Fruit fly (Drosophila melanogaster): ENCODE results near the gene Ack.

DNA sequence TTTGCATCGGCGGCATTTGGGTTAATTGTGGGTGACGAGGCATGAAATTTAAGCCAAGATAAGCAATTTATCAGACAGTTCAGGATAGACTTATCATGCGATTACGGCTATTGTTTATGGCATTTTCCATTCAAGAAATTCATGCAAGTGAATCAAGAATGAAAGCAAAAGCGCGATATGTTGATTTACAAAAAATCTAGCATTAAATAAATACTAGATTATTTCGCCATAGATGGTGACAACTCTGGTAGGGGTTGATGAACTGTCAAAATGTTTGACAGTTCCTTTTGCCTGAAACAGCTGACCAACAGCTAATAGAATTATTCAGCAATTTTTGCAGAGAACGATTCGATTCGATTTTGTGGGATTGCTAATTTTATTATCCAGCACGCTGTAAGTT is 38.9 kb upstream of the Ack start, which contains the start of gene CG32259:
- TF ChIP-seq CTCF (optimal IDR thresholded peaks at IDR 0.05) (no peak), CG8478 (optimal IDR thresholded peaks at IDR 0.05) (no peak)

All from S2 (cell line).